Worm (Caenorhabditis elegans) whole organism, young adult: ENCODE results near the gene mlt-9.

Source experiments
- B0019.2 ChIP-seq: fragments of 200-800 bp; sonication (Bioruptor generic); conservative IDR thresholded peaks from 2 replicates; pipeline ENCODE4 v1.3.6; 2022; ENCODE audit warnings: missing genetic modification reagents, missing genetic modification characterization, missing compliant biosample characterization
- B0035.1 ChIP-seq: sonication (generic microtip); optimal IDR thresholded peaks from 2 replicates; lab custom pipeline; 2016; ENCODE audit warnings: missing genetic modification characterization, mild to moderate bottlenecking, missing compliant biosample characterization, missing genotype, missing genetic modification reagents
- B0261.1 ChIP-seq: sonication (generic microtip); optimal IDR thresholded peaks from 2 replicates; lab custom pipeline; 2016; ENCODE audit warnings: mild to moderate bottlenecking, missing genetic modification characterization, moderate library complexity, missing compliant biosample characterization
- C06A6.2 ChIP-seq: fragments of 200-800 bp; sonication (Bioruptor generic); conservative IDR thresholded peaks from 2 replicates; pipeline ENCODE4 v1.3.6; 2022; ENCODE audit warnings: missing genetic modification characterization, missing compliant biosample characterization
- F39B2.1 ChIP-seq: fragments of 200-800 bp; sonication (Bioruptor generic); IDR thresholded peaks from 2 replicates; pipeline ENCODE4 v1.3.6; 2022; ENCODE audit warnings: missing genetic modification reagents, missing genetic modification characterization, missing compliant biosample characterization
- F49E8.2 ChIP-seq: sonication (generic microtip); optimal IDR thresholded peaks from 3 replicates; lab custom pipeline; 2017; ENCODE audit warnings: missing genetic modification characterization, mild to moderate bottlenecking, missing compliant biosample characterization, antibody characterized with exemption, moderate library complexity; ENCODE audit not compliant: insufficient read depth
- F52B5.7 ChIP-seq: sonication (generic microtip); optimal IDR thresholded peaks from 2 replicates; lab custom pipeline; 2016; ENCODE audit warnings: mild to moderate bottlenecking, missing genetic modification characterization, missing compliant biosample characterization
- T07F8.4 ChIP-seq: sonication (generic microtip); optimal IDR thresholded peaks from 2 replicates; lab custom pipeline; 2016; ENCODE audit warnings: mild to moderate bottlenecking, missing genetic modification characterization, moderate library complexity, missing compliant biosample characterization
- ZK185.1 ChIP-seq: sonication (generic microtip); optimal IDR thresholded peaks from 2 replicates; lab custom pipeline; 2016; ENCODE audit warnings: mild to moderate bottlenecking, missing genetic modification characterization, missing compliant biosample characterization; ENCODE audit not compliant: poor library complexity, severe bottlenecking
- ama-1 ChIP-seq, 3 experiments: fragments of 150-350 bp in 1 of 3; sonication (generic microtip) in 2 of 3; optimal IDR thresholded peaks; 2 replicates each; lab custom pipeline; 2014 to 2018; ENCODE audit warnings: missing biosample characterization in 2 of 3, missing genetic modification characterization in 2 of 3, missing genetic modification reagents in 2 of 3
- atf-7 ChIP-seq: sonication (generic microtip); optimal IDR thresholded peaks from 2 replicates; lab custom pipeline; 2017; ENCODE audit warnings: mild to moderate bottlenecking, missing genetic modification characterization, missing compliant biosample characterization
- athp-1 ChIP-seq: sonication (generic microtip); optimal IDR thresholded peaks from 2 replicates; lab custom pipeline; 2017; ENCODE audit warnings: mild to moderate bottlenecking, missing genetic modification characterization, missing compliant biosample characterization
- attf-6 ChIP-seq: fragments of 200-800 bp; sonication (Bioruptor generic); IDR thresholded peaks from 2 replicates; pipeline ENCODE4 v1.3.6; 2022; ENCODE audit warnings: missing genetic modification reagents, missing genetic modification characterization, missing compliant biosample characterization
- bed-1 ChIP-seq: fragments of 200-800 bp; sonication (Bioruptor generic); IDR thresholded peaks from 2 replicates; pipeline ENCODE4 v1.3.6; 2022; ENCODE audit warnings: missing genetic modification reagents, missing genetic modification characterization, missing compliant biosample characterization
- cebp-1 ChIP-seq, 2 experiments: fragments of 200-800 bp in 1 of 2; sonication (Bioruptor generic) in 1 of 2; sonication (generic microtip) in 1 of 2; IDR thresholded peaks in 1 of 2; optimal IDR thresholded peaks in 1 of 2; 2 replicates each; pipeline versions ENCODE4 v1.3.6 to Lab custom; 2017 to 2022; ENCODE audit warnings: missing compliant biosample characterization in 2 of 2, missing genetic modification characterization in 2 of 2, mild to moderate bottlenecking in 1 of 2, missing genetic modification reagents in 1 of 2, moderate library complexity in 1 of 2
- cebp-2 ChIP-seq: fragments of 200-800 bp; sonication (Bioruptor generic); IDR thresholded peaks from 2 replicates; pipeline ENCODE4 v1.3.6; 2022; ENCODE audit warnings: missing genetic modification characterization, missing compliant biosample characterization
- ceh-40 ChIP-seq: fragments of 200-800 bp; sonication (Bioruptor generic); IDR thresholded peaks from 2 replicates; pipeline ENCODE4 v1.3.6; 2022; ENCODE audit warnings: missing genetic modification characterization, missing compliant biosample characterization
- ceh-79 ChIP-seq: sonication (generic microtip); optimal IDR thresholded peaks from 2 replicates; lab custom pipeline; 2017; ENCODE audit warnings: mild to moderate bottlenecking, missing genetic modification characterization, missing compliant biosample characterization
- die-1 ChIP-seq: sonication (generic microtip); optimal IDR thresholded peaks from 2 replicates; lab custom pipeline; 2016; ENCODE audit warnings: missing genotype, mild to moderate bottlenecking, missing genetic modification characterization, missing compliant biosample characterization
- dpff-1 ChIP-seq: sonication (generic microtip); optimal IDR thresholded peaks from 2 replicates; lab custom pipeline; 2017; ENCODE audit warnings: mild to moderate bottlenecking, missing genetic modification characterization, missing compliant biosample characterization
- dpl-1 ChIP-seq: fragments of 150-350 bp; optimal IDR thresholded peaks from 2 replicates; lab custom pipeline; 2014; ENCODE audit warnings: missing biosample characterization, missing genetic modification reagents, missing genetic modification characterization
- egl-44 ChIP-seq: fragments of 200-800 bp; sonication (Bioruptor generic); IDR thresholded peaks from 2 replicates; pipeline ENCODE4 v1.3.6; 2022; ENCODE audit warnings: missing genetic modification reagents, missing genetic modification characterization, missing compliant biosample characterization
- egrh-3 ChIP-seq: fragments of 200-800 bp; sonication (Bioruptor generic); IDR thresholded peaks from 2 replicates; pipeline ENCODE4 v1.3.6; 2022; ENCODE audit warnings: missing genetic modification reagents, missing genetic modification characterization, missing compliant biosample characterization
- hlh-12 ChIP-seq: sonication (generic microtip); optimal IDR thresholded peaks from 2 replicates; lab custom pipeline; 2016; ENCODE audit warnings: missing genetic modification characterization, missing compliant biosample characterization
- hmg-1.2 ChIP-seq: fragments of 200-800 bp; sonication (Bioruptor generic); IDR thresholded peaks from 2 replicates; pipeline ENCODE4 v1.3.6; 2022; ENCODE audit warnings: missing genetic modification reagents, missing genetic modification characterization, missing compliant biosample characterization
- let-607 ChIP-seq, 2 experiments: fragments of 200-800 bp in 1 of 2; sonication (Bioruptor generic) in 1 of 2; sonication (generic microtip) in 1 of 2; optimal IDR thresholded peaks; 2 replicates each; lab custom pipeline; 2016 to 2018; ENCODE audit warnings: mild to moderate bottlenecking in 2 of 2, missing compliant biosample characterization in 2 of 2, missing genetic modification characterization in 2 of 2, moderate library complexity in 2 of 2, missing genotype in 1 of 2
- lsy-27 ChIP-seq: sonication (generic microtip); optimal IDR thresholded peaks from 2 replicates; lab custom pipeline; 2017; ENCODE audit warnings: missing genetic modification characterization, mild to moderate bottlenecking, missing compliant biosample characterization, antibody characterized with exemption, missing genotype, borderline replicate concordance; ENCODE audit not compliant: insufficient read depth
- madf-10 ChIP-seq: sonication (generic microtip); optimal IDR thresholded peaks from 2 replicates; lab custom pipeline; 2016; ENCODE audit warnings: mild to moderate bottlenecking, missing genetic modification characterization, missing compliant biosample characterization
- mcd-1 ChIP-seq: fragments of 200-800 bp; sonication (Bioruptor generic); IDR thresholded peaks from 2 replicates; pipeline ENCODE4 v1.3.6; 2022; ENCODE audit warnings: missing genetic modification reagents, missing genetic modification characterization, missing compliant biosample characterization
- mel-28 ChIP-seq: sonication (generic microtip); optimal IDR thresholded peaks from 2 replicates; lab custom pipeline; 2016; ENCODE audit warnings: borderline replicate concordance, mild to moderate bottlenecking, missing genetic modification characterization, missing compliant biosample characterization
- nfya-1 ChIP-seq: sonication (generic microtip); optimal IDR thresholded peaks from 2 replicates; lab custom pipeline; 2017; ENCODE audit warnings: antibody characterized with exemption, missing compliant biosample characterization, missing genetic modification characterization, borderline replicate concordance; ENCODE audit not compliant: insufficient read depth
- nfya-2 ChIP-seq: fragments of 200-800 bp; sonication (Bioruptor generic); IDR thresholded peaks from 2 replicates; pipeline ENCODE4 v1.3.6; 2022; ENCODE audit warnings: missing genetic modification reagents, missing genetic modification characterization, missing compliant biosample characterization
- nfyb-1 ChIP-seq: fragments of 200-800 bp; sonication (Bioruptor generic); IDR thresholded peaks from 2 replicates; pipeline ENCODE4 v1.3.6; 2022; ENCODE audit warnings: missing genetic modification reagents, missing genetic modification characterization, missing compliant biosample characterization
- nhr-90 ChIP-seq: sonication (generic microtip); optimal IDR thresholded peaks from 2 replicates; lab custom pipeline; 2016; ENCODE audit warnings: missing genotype, mild to moderate bottlenecking, missing genetic modification characterization, missing compliant biosample characterization
- rcor-1 ChIP-seq: fragments of 200-800 bp; sonication (Bioruptor generic); IDR thresholded peaks from 2 replicates; pipeline ENCODE4 v1.3.6; 2022; ENCODE audit warnings: missing genetic modification reagents, missing genetic modification characterization, missing compliant biosample characterization
- sea-2 ChIP-seq: fragments of 200-800 bp; sonication (Bioruptor generic); IDR thresholded peaks from 2 replicates; pipeline ENCODE4 v1.3.6; 2022; ENCODE audit warnings: missing genetic modification characterization, missing compliant biosample characterization
- snpc-1.1 ChIP-seq: sonication (generic microtip); optimal IDR thresholded peaks from 2 replicates; lab custom pipeline; 2017; ENCODE audit warnings: missing genetic modification characterization, mild to moderate bottlenecking, missing compliant biosample characterization, antibody characterized with exemption, moderate library complexity, missing genotype, missing genetic modification reagents; ENCODE audit not compliant: insufficient read depth
- sptf-2 ChIP-seq: fragments of 200-800 bp; sonication (Bioruptor generic); optimal IDR thresholded peaks from 2 replicates; lab custom pipeline; 2018; ENCODE audit warnings: mild to moderate bottlenecking, missing genetic modification characterization, missing compliant biosample characterization
- unc-62 ChIP-seq: fragments of 150-350 bp; optimal IDR thresholded peaks from 2 replicates; lab custom pipeline; 2014; ENCODE audit warnings: missing biosample characterization, missing genetic modification reagents, missing genetic modification characterization
- zfh-2 ChIP-seq: fragments of 200-800 bp; sonication (Bioruptor generic); conservative IDR thresholded peaks from 2 replicates; pipeline ENCODE4 v1.3.6; 2022; ENCODE audit warnings: missing genetic modification reagents, missing genetic modification characterization, missing compliant biosample characterization
- ztf-28 ChIP-seq: fragments of 200-800 bp; sonication (Bioruptor generic); IDR thresholded peaks from 2 replicates; pipeline ENCODE4 v1.3.6; 2022; ENCODE audit warnings: missing genetic modification reagents, missing genetic modification characterization, missing compliant biosample characterization

Gene mlt-9

ce11 chrX:15133180-15133579 is 25.6 kb upstream of the mlt-9 start:
- TF ChIP-seq die-1 = no peak
- no peak for TF ChIP-seq T07F8.4 (tag; lab: Kevin White, UChicago)
- no peak for TF ChIP-seq bed-1 (GFP tag; lab: Robert Waterston, UW)
- no peak for TF ChIP-seq B0035.1 (tag; lab: Kevin White, UChicago)
- TF ChIP-seq ceh-79 (tag; lab: Kevin White, UChicago) = no peak
- no peak for TF ChIP-seq cebp-2
- TF ChIP-seq ceh-40 (GFP tag; lab: Robert Waterston, UW) = no peak
- TF ChIP-seq hmg-1.2 (GFP tag; lab: Robert Waterston, UW) = no peak
- no peak for TF ChIP-seq nfya-2 (GFP tag; lab: Robert Waterston, UW)
- no peak for TF ChIP-seq F52B5.7 (tag; lab: Kevin White, UChicago)
- TF ChIP-seq ama-1 (optimal IDR thresholded peaks at IDR 0.05; lab: Kevin White, UChicago) = no peak
- TF ChIP-seq ama-1 (GFP tag; optimal IDR thresholded peaks at IDR 0.05; lab: Kevin White, UChicago) = no peak
- TF ChIP-seq F39B2.1 (GFP tag; lab: Robert Waterston, UW) = no peak
- TF ChIP-seq let-607 (tag; optimal IDR thresholded peaks at IDR 0.05; lab: Kevin White, UChicago) = no peak
- TF ChIP-seq nfyb-1 = no peak
- TF ChIP-seq sea-2 (GFP tag; lab: Robert Waterston, UW) = no peak
- no peak for TF ChIP-seq B0019.2 (GFP tag; lab: Robert Waterston, UW)
- no peak for TF ChIP-seq F49E8.2
- TF ChIP-seq nfya-1 = no peak
- no peak for TF ChIP-seq lsy-27 (tag; lab: Kevin White, UChicago)
- no peak for TF ChIP-seq sptf-2 (GFP tag; lab: Kevin White, UChicago)

- TF ChIP-seq egrh-3 (GFP tag; lab: Robert Waterston, UW) = peak; percentile 22; the same call in 1 of the 2 replicates
- TF ChIP-seq zfh-2 (GFP tag; lab: Robert Waterston, UW) = peak; percentile 53; the same call in 1 of the 2 replicates
- TF ChIP-seq mcd-1 (GFP tag; lab: Robert Waterston, UW) = no peak
Measured at ce11 chrX:15132073-15132472, 24.5 kb upstream of the mlt-9 start.

- TF ChIP-seq nhr-90 (tag; lab: Kevin White, UChicago) (no peak), let-607 (tag; optimal IDR thresholded peaks at IDR 0.05; lab: Kevin White, UChicago) (no peak), C06A6.2 (GFP tag; lab: Robert Waterston, UW) (no peak), madf-10 (tag; lab: Kevin White, UChicago) (no peak), ZK185.1 (tag; lab: Kevin White, UChicago) (no peak)
Measured at ce11 chrX:15128184-15128583, 20.6 kb upstream of the mlt-9 start.

- TF ChIP-seq attf-6 (GFP tag; lab: Robert Waterston, UW) (no peak), B0261.1 (no peak), hlh-12 (tag; lab: Kevin White, UChicago) (no peak), dpff-1 (tag; lab: Kevin White, UChicago) (no peak), atf-7 (tag; lab: Kevin White, UChicago) (no peak), snpc-1.1 (tag; lab: Kevin White, UChicago) (no peak), cebp-1 (GFP tag; IDR thresholded peaks at IDR 0.05; lab: Robert Waterston, UW) (no peak), cebp-1 (tag; optimal IDR thresholded peaks at IDR 0.05; lab: Kevin White, UChicago) (no peak), zfh-2 (GFP tag; lab: Robert Waterston, UW) (peak; percentile 76), nfya-1 (no peak), mel-28 (no peak), dpl-1 (no peak), ztf-28 (no peak), egrh-3 (GFP tag; lab: Robert Waterston, UW) (peak; percentile 67; the same call in 1 of the 2 replicates), athp-1 (no peak), unc-62 (no peak), egl-44 (GFP tag; lab: Robert Waterston, UW) (no peak), nhr-90 (tag; lab: Kevin White, UChicago) (no peak), cebp-2 (0 out of 2 replicates have a peak, but pooled peaks have one; percentile 9), rcor-1 (GFP tag; lab: Robert Waterston, UW) (no peak)
Measured at ce11 chrX:15127338-15127737, 19.7 kb upstream of the mlt-9 start.
